Fruit fly (Drosophila melanogaster): ENCODE measurements around the gene IP3K1.

IP3K1 gene

DNA sequence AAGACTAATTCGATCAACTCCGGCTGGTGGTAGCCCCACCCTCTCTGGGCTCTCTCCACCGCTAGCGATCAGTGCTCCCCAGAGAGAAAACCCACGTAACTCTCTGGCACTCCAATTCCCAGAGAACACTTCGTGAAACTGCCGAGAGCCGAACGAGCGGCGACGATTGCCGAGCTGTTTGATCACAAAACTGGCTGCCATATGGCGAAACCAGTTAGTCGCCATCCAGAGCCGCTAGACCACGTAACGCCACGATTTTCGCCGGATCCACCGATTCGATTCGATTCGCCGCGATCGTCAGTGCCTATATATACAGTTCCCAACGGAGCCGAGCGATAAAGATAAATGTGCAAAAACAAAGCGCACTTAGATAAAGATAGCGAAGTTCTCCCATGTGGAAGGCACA is at the start of gene IP3K1 (continued):
- TF ChIP-seq CG17612 (GFP tag; IDR thresholded peaks at IDR 0.05) (no peak), unc-4 (GFP tag; IDR thresholded peaks at IDR 0.05; ENCODE audit: partially characterized antibody) (peak; percentile 60), ewg (GFP tag; optimal IDR thresholded peaks at IDR 0.05) (no peak), Med (GFP tag) (peak; percentile 93), lola (GFP tag; optimal IDR thresholded peaks at IDR 0.05) (no peak), pita (GFP tag; optimal IDR thresholded peaks at IDR 0.05) (no peak), ranshi (GFP tag; IDR thresholded peaks at IDR 0.05) (no peak; the same call in 1 of the 2 replicates), slp2 (GFP tag; optimal IDR thresholded peaks at IDR 0.05) (no peak), Sry-β (GFP tag; optimal IDR thresholded peaks at IDR 0.05) (no peak), CG14667 (GFP tag; IDR thresholded peaks at IDR 0.05) (no peak), lmd (GFP tag; IDR thresholded peaks at IDR 0.05) (peak; percentile 15; the same call in 1 of the 2 replicates), CG6683 (GFP tag; optimal IDR thresholded peaks at IDR 0.05) (peak; percentile 20), Kr (GFP tag; optimal IDR thresholded peaks at IDR 0.05) (no peak), CG30020 (tag; optimal IDR thresholded peaks at IDR 0.05) (no peak), CG4404 (GFP tag; IDR thresholded peaks at IDR 0.05) (no peak), trem (tag; optimal IDR thresholded peaks at IDR 0.05) (peak; percentile 33), Lpt (GFP tag; optimal IDR thresholded peaks at IDR 0.05) (no peak), trh (GFP tag; optimal IDR thresholded peaks at IDR 0.05) (no peak), onecut (GFP tag; IDR thresholded peaks at IDR 0.05) (peak; percentile 25; the same call in 1 of the 2 replicates), CG9876 (GFP tag; optimal IDR thresholded peaks at IDR 0.05) (no peak), HmgD (GFP tag; optimal IDR thresholded peaks at IDR 0.05) (peak; percentile 53), CkIIα-i1 (GFP tag; IDR thresholded peaks at IDR 0.05) (no peak), CG5953 (GFP tag; IDR thresholded peaks at IDR 0.05) (peak; percentile 57; the same call in 1 of the 2 replicates), Dref (GFP tag; IDR thresholded peaks at IDR 0.05) (0 out of 2 replicates have a peak, but pooled peaks have one; percentile 10), tup (GFP tag; optimal IDR thresholded peaks at IDR 0.05) (no peak), CG14710 (tag; optimal IDR thresholded peaks at IDR 0.05) (no peak), dimm (GFP tag; IDR thresholded peaks at IDR 0.05) (no peak), CG13296 (GFP tag; optimal IDR thresholded peaks at IDR 0.05) (peak; percentile 28), CG9797 (GFP tag; optimal IDR thresholded peaks at IDR 0.05) (no peak), gcm (GFP tag; optimal IDR thresholded peaks at IDR 0.05) (peak; percentile 59), Hand (GFP tag; optimal IDR thresholded peaks at IDR 0.05) (peak; percentile 61), CG30431 (GFP tag; optimal IDR thresholded peaks at IDR 0.05) (no peak), CG6272 (GFP tag; IDR thresholded peaks at IDR 0.05) (no peak), CG31365 (tag; optimal IDR thresholded peaks at IDR 0.05) (peak; percentile 24), wek (GFP tag; optimal IDR thresholded peaks at IDR 0.05) (peak; percentile 24), CG5245 (GFP tag; optimal IDR thresholded peaks at IDR 0.05) (no peak), esg (GFP tag; conservative IDR thresholded peaks at IDR 0.05) (no peak), CG13424 (tag; optimal IDR thresholded peaks at IDR 0.05) (no peak), Dip2 (GFP tag; IDR thresholded peaks at IDR 0.05) (no peak), CG15011 (GFP tag; optimal IDR thresholded peaks at IDR 0.05) (no peak), CG10209 (GFP tag; optimal IDR thresholded peaks at IDR 0.05) (no peak), dmrt99B (tag; optimal IDR thresholded peaks at IDR 0.05) (peak; percentile 27), CG11247 (GFP tag; IDR thresholded peaks at IDR 0.05) (peak; percentile 48; the same call in 1 of the 2 replicates), CG15479 (GFP tag; optimal IDR thresholded peaks at IDR 0.05) (no peak), ab (GFP tag; optimal IDR thresholded peaks at IDR 0.05) (no peak), CG4328 (GFP tag; optimal IDR thresholded peaks at IDR 0.05) (no peak), nmo (GFP tag; optimal IDR thresholded peaks at IDR 0.05) (no peak), CG10274 (GFP tag; optimal IDR thresholded peaks at IDR 0.05) (no peak), Nf-YA (GFP tag; IDR thresholded peaks at IDR 0.05) (peak; percentile 44; the same call in 1 of the 2 replicates), CG8765 (GFP tag; IDR thresholded peaks at IDR 0.05) (no peak), lbe (GFP tag; optimal IDR thresholded peaks at IDR 0.05) (peak; percentile 63)
